Worm (Caenorhabditis elegans) whole organism, young adult: ENCODE measurements around the gene F40F12.9.

Experiments
- F23B12.7 ChIP-seq: sonication (generic microtip); optimal IDR thresholded peaks from 2 replicates; lab custom pipeline; 2017; ENCODE audit warnings: missing genetic modification characterization, mild to moderate bottlenecking, missing compliant biosample characterization, antibody characterized with exemption, moderate library complexity; ENCODE audit not compliant: insufficient read depth
- F39B2.1 ChIP-seq: fragments of 200-800 bp; sonication (Bioruptor generic); IDR thresholded peaks from 2 replicates; pipeline ENCODE4 v1.3.6; 2022; ENCODE audit warnings: missing genetic modification reagents, missing genetic modification characterization, missing compliant biosample characterization
- T26A5.8 ChIP-seq: sonication (generic microtip); optimal IDR thresholded peaks from 2 replicates; lab custom pipeline; 2016; ENCODE audit warnings: missing genetic modification characterization, missing compliant biosample characterization
- Y56A3A.18 ChIP-seq: fragments of 200-800 bp; sonication (Bioruptor generic); IDR thresholded peaks from 2 replicates; pipeline ENCODE4 v1.3.6; 2022; ENCODE audit warnings: missing genetic modification reagents, missing genetic modification characterization, missing compliant biosample characterization
- Y79H2A.3 ChIP-seq: fragments of 200-800 bp; sonication (Bioruptor generic); conservative IDR thresholded peaks from 2 replicates; pipeline ENCODE4 v1.3.6; 2022; ENCODE audit warnings: missing genetic modification reagents, missing genetic modification characterization, missing compliant biosample characterization
- aptf-2 ChIP-seq: fragments of 200-800 bp; sonication (Bioruptor generic); conservative IDR thresholded peaks from 2 replicates; pipeline ENCODE4 v1.3.6; 2022; ENCODE audit warnings: missing genetic modification reagents, missing genetic modification characterization, missing compliant biosample characterization
- attf-5 ChIP-seq: fragments of 200-800 bp; sonication (Bioruptor generic); optimal IDR thresholded peaks from 2 replicates; lab custom pipeline; 2018; ENCODE audit warnings: mild to moderate bottlenecking, missing genetic modification characterization, missing compliant biosample characterization
- bed-1 ChIP-seq: fragments of 200-800 bp; sonication (Bioruptor generic); IDR thresholded peaks from 2 replicates; pipeline ENCODE4 v1.3.6; 2022; ENCODE audit warnings: missing genetic modification reagents, missing genetic modification characterization, missing compliant biosample characterization
- cebp-1 ChIP-seq, 2 experiments: fragments of 200-800 bp in 1 of 2; sonication (Bioruptor generic) in 1 of 2; sonication (generic microtip) in 1 of 2; IDR thresholded peaks in 1 of 2; optimal IDR thresholded peaks in 1 of 2; 2 replicates each; pipeline versions ENCODE4 v1.3.6 to Lab custom; 2017 to 2022; ENCODE audit warnings: missing compliant biosample characterization in 2 of 2, missing genetic modification characterization in 2 of 2, mild to moderate bottlenecking in 1 of 2, missing genetic modification reagents in 1 of 2, moderate library complexity in 1 of 2
- ceh-100 ChIP-seq: fragments of 200-800 bp; sonication (Bioruptor generic); IDR thresholded peaks from 2 replicates; pipeline ENCODE4 v1.3.6; 2022; ENCODE audit warnings: missing genetic modification reagents, missing genetic modification characterization, missing compliant biosample characterization
- chd-7 ChIP-seq: sonication (generic microtip); optimal IDR thresholded peaks from 2 replicates; lab custom pipeline; 2016; ENCODE audit warnings: mild to moderate bottlenecking, missing genetic modification characterization, moderate library complexity, missing compliant biosample characterization
- egl-44 ChIP-seq: fragments of 200-800 bp; sonication (Bioruptor generic); IDR thresholded peaks from 2 replicates; pipeline ENCODE4 v1.3.6; 2022; ENCODE audit warnings: missing genetic modification reagents, missing genetic modification characterization, missing compliant biosample characterization
- ekl-4 ChIP-seq: fragments of 200-800 bp; sonication (Bioruptor generic); IDR thresholded peaks from 2 replicates; pipeline ENCODE4 v1.3.6; 2022; ENCODE audit warnings: missing genetic modification reagents, missing genetic modification characterization, missing compliant biosample characterization
- ets-4 ChIP-seq: fragments of 200-800 bp; sonication (Bioruptor generic); optimal IDR thresholded peaks from 2 replicates; lab custom pipeline; 2018; ENCODE audit warnings: mild to moderate bottlenecking, missing genetic modification characterization, missing compliant biosample characterization
- gei-17 ChIP-seq: fragments of 200-800 bp; sonication (Bioruptor generic); optimal IDR thresholded peaks from 2 replicates; lab custom pipeline; 2018; ENCODE audit warnings: mild to moderate bottlenecking, missing genetic modification characterization, missing compliant biosample characterization
- hmg-1.2 ChIP-seq: fragments of 200-800 bp; sonication (Bioruptor generic); IDR thresholded peaks from 2 replicates; pipeline ENCODE4 v1.3.6; 2022; ENCODE audit warnings: missing genetic modification reagents, missing genetic modification characterization, missing compliant biosample characterization
- lag-1 ChIP-seq: fragments of 200-800 bp; sonication (Bioruptor generic); IDR thresholded peaks from 2 replicates; pipeline ENCODE4 v1.3.6; 2022; ENCODE audit warnings: missing genetic modification reagents, missing genetic modification characterization, missing compliant biosample characterization
- lin-54 ChIP-seq: fragments of 200-800 bp; sonication (Bioruptor generic); optimal IDR thresholded peaks from 2 replicates; lab custom pipeline; 2018; ENCODE audit warnings: mild to moderate bottlenecking, missing genetic modification characterization, missing compliant biosample characterization
- lir-1 ChIP-seq: fragments of 200-800 bp; sonication (Bioruptor generic); conservative IDR thresholded peaks from 2 replicates; pipeline ENCODE4 v1.3.6; 2022; ENCODE audit warnings: missing genetic modification reagents, missing genetic modification characterization, missing compliant biosample characterization
- lsy-27 ChIP-seq: sonication (generic microtip); optimal IDR thresholded peaks from 2 replicates; lab custom pipeline; 2017; ENCODE audit warnings: missing genetic modification characterization, mild to moderate bottlenecking, missing compliant biosample characterization, antibody characterized with exemption, missing genotype, borderline replicate concordance; ENCODE audit not compliant: insufficient read depth
- mel-28 ChIP-seq: sonication (generic microtip); optimal IDR thresholded peaks from 2 replicates; lab custom pipeline; 2016; ENCODE audit warnings: borderline replicate concordance, mild to moderate bottlenecking, missing genetic modification characterization, missing compliant biosample characterization
- nhr-120 ChIP-seq: fragments of 200-800 bp; sonication (Bioruptor generic); IDR thresholded peaks from 2 replicates; pipeline ENCODE4 v1.3.6; 2022; ENCODE audit warnings: missing genetic modification characterization, missing compliant biosample characterization
- nhr-80 ChIP-seq: sonication (generic microtip); optimal IDR thresholded peaks from 2 replicates; lab custom pipeline; 2016; ENCODE audit warnings: missing genetic modification characterization, missing compliant biosample characterization
- pbrm-1 ChIP-seq: fragments of 200-800 bp; sonication (Bioruptor generic); IDR thresholded peaks from 2 replicates; pipeline ENCODE4 v1.3.6; 2022; ENCODE audit warnings: missing genetic modification reagents, missing genetic modification characterization, missing compliant biosample characterization
- rcor-1 ChIP-seq: fragments of 200-800 bp; sonication (Bioruptor generic); IDR thresholded peaks from 2 replicates; pipeline ENCODE4 v1.3.6; 2022; ENCODE audit warnings: missing genetic modification reagents, missing genetic modification characterization, missing compliant biosample characterization
- rpc-1 ChIP-seq, 2 experiments: fragments of 150-350 bp in 1 of 2; sonication (generic microtip) in 1 of 2; optimal IDR thresholded peaks; 2 replicates each; lab custom pipeline; 2014 to 2018; ENCODE audit warnings: missing biosample characterization in 1 of 2, missing genetic modification characterization in 1 of 2, missing genetic modification reagents in 1 of 2, missing genotype in 1 of 2
- sea-2 ChIP-seq: fragments of 200-800 bp; sonication (Bioruptor generic); IDR thresholded peaks from 2 replicates; pipeline ENCODE4 v1.3.6; 2022; ENCODE audit warnings: missing genetic modification characterization, missing compliant biosample characterization
- snpc-4 ChIP-seq, 5 experiments: fragments of 150-350 bp in 1 of 5; sonication (generic microtip) in 4 of 5; optimal IDR thresholded peaks; 2 replicates each; lab custom pipeline; 2014 to 2018; ENCODE audit warnings: missing genetic modification characterization in 5 of 5, missing biosample characterization in 3 of 5, antibody characterized with exemption in 2 of 5, mild to moderate bottlenecking in 2 of 5, missing compliant biosample characterization in 2 of 5, missing genotype in 2 of 5, moderate library complexity in 2 of 5, missing genetic modification reagents in 1 of 5
- unc-62 ChIP-seq: fragments of 150-350 bp; optimal IDR thresholded peaks from 2 replicates; lab custom pipeline; 2014; ENCODE audit warnings: missing biosample characterization, missing genetic modification reagents, missing genetic modification characterization
- ztf-18 ChIP-seq: sonication (generic microtip); optimal IDR thresholded peaks from 2 replicates; lab custom pipeline; 2016; ENCODE audit warnings: missing genotype, mild to moderate bottlenecking, missing genetic modification characterization, missing compliant biosample characterization
- ztf-22 ChIP-seq: fragments of 200-800 bp; sonication (Bioruptor generic); optimal IDR thresholded peaks from 2 replicates; lab custom pipeline; 2018; ENCODE audit warnings: mild to moderate bottlenecking, missing genetic modification characterization, moderate library complexity, missing compliant biosample characterization
- ztf-25 ChIP-seq: fragments of 200-800 bp; sonication (Bioruptor generic); IDR thresholded peaks from 2 replicates; pipeline ENCODE4 v1.3.6; 2022; ENCODE audit warnings: missing genetic modification reagents, missing genetic modification characterization, missing compliant biosample characterization
- ztf-28 ChIP-seq: fragments of 200-800 bp; sonication (Bioruptor generic); IDR thresholded peaks from 2 replicates; pipeline ENCODE4 v1.3.6; 2022; ENCODE audit warnings: missing genetic modification reagents, missing genetic modification characterization, missing compliant biosample characterization
- ztf-6 ChIP-seq: fragments of 200-800 bp; sonication (Bioruptor generic); IDR thresholded peaks from 2 replicates; pipeline ENCODE4 v1.3.6; 2022; ENCODE audit warnings: missing genetic modification reagents, missing genetic modification characterization, missing compliant biosample characterization

F40F12.9 gene

DNA sequence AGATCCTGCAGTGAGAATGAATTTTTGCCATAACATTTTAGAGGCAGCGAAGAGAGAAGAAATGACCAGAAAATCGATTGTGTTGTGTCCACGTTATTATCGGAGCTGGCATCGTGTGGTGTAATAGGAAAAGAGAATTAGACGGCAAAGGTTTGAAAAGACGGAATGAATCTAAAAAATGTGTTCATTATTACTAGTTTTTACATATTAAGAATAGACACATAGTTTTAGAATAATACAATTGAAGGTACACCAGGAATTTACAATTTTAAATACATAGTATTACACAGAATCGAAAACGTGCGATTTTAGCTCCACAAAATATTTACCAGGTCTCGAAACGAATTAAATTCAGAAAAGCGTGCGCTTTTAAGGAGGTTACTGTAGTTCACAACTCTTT, 39.1 kb downstream of the F40F12.9 start, which contains the start of gene K03H1.13:
Gene K03H1.13, minus strand, starts transcription at position 101 of the 400 bp plus-strand sequence.
- peak; percentile 24; the same call in 1 of the 2 replicates for TF ChIP-seq hmg-1.2 (GFP tag; lab: Robert Waterston, UW)
- TF ChIP-seq ztf-28, result no peak

DNA sequence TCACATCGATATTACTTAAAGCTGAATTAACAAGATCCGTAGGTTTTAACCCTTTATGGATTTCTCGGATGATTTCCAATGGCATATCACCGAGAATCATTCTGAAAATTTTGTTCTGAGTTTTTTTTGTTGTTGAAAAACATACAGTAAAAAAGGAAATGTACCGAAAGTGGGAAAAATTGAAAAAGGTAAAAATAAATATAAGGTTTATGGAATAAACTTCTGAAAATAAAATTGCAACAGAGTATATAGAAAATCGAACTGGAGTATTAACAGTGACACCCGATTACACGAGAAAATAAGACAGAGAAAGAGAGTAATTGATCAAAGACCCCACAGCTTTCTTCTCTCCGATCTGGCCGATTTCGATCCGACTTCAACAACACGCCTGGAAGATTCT, 40.7 kb downstream of the F40F12.9 start, which contains the start of gene K03H1.11:
Gene K03H1.11, minus strand, starts transcription at position 101 of the 400 bp plus-strand sequence.
- no peak for TF ChIP-seq ceh-100
- no peak for TF ChIP-seq ets-4 (GFP tag; lab: Kevin White, UChicago)
- TF ChIP-seq lag-1 (GFP tag; lab: Robert Waterston, UW), result no peak
- no peak for TF ChIP-seq lin-54 (GFP tag; lab: Kevin White, UChicago)
- TF ChIP-seq rpc-1 (optimal IDR thresholded peaks at IDR 0.05; lab: Kevin White, UChicago), result no peak
- no peak for TF ChIP-seq rpc-1 (tag; optimal IDR thresholded peaks at IDR 0.05; lab: Kevin White, UChicago)
- TF ChIP-seq ztf-6 (GFP tag; lab: Robert Waterston, UW), result no peak
- TF ChIP-seq gei-17 (GFP tag; lab: Kevin White, UChicago), result no peak
- no peak for TF ChIP-seq bed-1 (GFP tag; lab: Robert Waterston, UW)
- no peak for TF ChIP-seq mel-28
- TF ChIP-seq Y56A3A.18 (GFP tag; lab: Robert Waterston, UW), result no peak
- no peak for TF ChIP-seq ztf-18 (tag; lab: Kevin White, UChicago)
- TF ChIP-seq chd-7 (tag; lab: Kevin White, UChicago), result no peak
- TF ChIP-seq T26A5.8 (tag; lab: Kevin White, UChicago), result no peak
- TF ChIP-seq egl-44 (GFP tag; lab: Robert Waterston, UW), result no peak
- TF ChIP-seq ztf-25 (GFP tag; lab: Robert Waterston, UW), result no peak
- no peak for TF ChIP-seq rcor-1 (GFP tag; lab: Robert Waterston, UW)
- no peak for TF ChIP-seq nhr-120 (GFP tag; lab: Robert Waterston, UW)
- no peak for TF ChIP-seq F39B2.1 (GFP tag; lab: Robert Waterston, UW)
- no peak for TF ChIP-seq F23B12.7 (tag; lab: Kevin White, UChicago)
- TF ChIP-seq sea-2 (GFP tag; lab: Robert Waterston, UW), result no peak

DNA sequence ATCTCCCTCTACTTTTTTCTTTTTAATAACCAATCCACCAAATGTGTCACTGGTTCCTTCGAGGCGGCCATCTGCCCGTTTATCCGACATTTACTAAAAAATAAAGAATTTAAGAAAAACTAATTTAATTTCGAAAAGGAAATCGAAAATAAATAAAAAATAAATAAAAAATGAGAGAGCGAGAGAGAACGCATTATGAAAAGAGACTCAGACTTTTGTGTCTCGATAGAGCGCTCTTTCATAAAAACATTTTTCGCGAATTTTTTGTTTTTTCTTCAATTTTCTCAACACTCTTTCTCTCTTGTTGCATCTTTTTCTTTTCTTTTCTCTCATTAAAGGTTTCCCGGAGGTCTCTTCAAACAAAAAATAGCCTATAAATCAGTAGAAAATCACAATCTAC, 45.0 kb downstream of the F40F12.9 start, which contains the start of gene mog-1:
Gene mog-1, minus strand, starts transcription at position 93 of the 400 bp plus-strand sequence.
- TF ChIP-seq nhr-120 (GFP tag; lab: Robert Waterston, UW) (no peak), pbrm-1 (no peak), lsy-27 (no peak), ekl-4 (no peak), hmg-1.2 (GFP tag; lab: Robert Waterston, UW) (peak; percentile 63; the same call in 1 of the 2 replicates), lir-1 (GFP tag; lab: Robert Waterston, UW) (no peak), Y79H2A.3 (no peak), ztf-22 (GFP tag; lab: Kevin White, UChicago) (no peak)

DNA sequence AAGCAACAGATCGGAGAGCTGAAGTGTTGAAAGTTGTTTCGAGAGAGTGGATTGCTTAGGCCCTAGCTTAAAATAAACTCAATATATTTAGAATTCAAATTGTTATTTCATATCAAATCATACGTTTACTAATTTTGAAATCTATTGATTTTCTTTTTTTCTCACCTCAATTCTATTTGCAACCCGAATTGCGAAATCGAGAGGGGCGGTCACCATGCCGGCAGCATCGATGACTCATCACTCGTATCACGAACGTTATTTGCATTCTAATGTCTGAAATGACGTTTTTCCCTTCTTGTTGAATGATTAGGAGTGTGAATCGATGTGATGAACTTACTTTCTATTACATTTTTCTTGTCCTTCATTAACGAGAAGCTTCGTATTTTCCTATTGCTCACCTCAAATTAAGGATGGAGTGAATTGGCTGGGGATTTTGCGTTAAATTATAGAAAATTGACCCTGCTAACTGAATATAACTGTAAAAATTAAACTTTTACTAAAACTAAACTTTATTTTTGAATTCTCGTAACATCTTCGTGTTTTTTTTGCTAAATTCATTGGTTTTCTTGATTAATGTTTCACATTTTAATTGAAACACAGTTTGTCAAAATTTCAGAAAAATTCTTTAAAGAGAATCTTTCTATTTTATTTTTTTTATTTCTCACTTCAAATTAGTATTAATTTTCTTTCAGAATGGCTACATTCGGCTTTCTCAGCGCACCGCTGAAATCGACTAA, 45.7 kb downstream of the F40F12.9 start, which contains the start of gene alx-1:
Gene alx-1, plus strand, starts transcription at position 687 of the 737 bp plus-strand sequence.
- TF ChIP-seq nhr-80 (tag; lab: Kevin White, UChicago) (peak; percentile 54), pbrm-1 (no peak), aptf-2 (no peak), attf-5 (GFP tag; lab: Kevin White, UChicago) (peak; percentile 84), snpc-4 (GFP tag; optimal IDR thresholded peaks at IDR 0.05; lab: Kevin White, UChicago) (no peak), snpc-4 (tag; optimal IDR thresholded peaks at IDR 0.05; lab: Kevin White, UChicago) (peak in 1 of 4 experiments; percentile 9), cebp-1 (GFP tag; IDR thresholded peaks at IDR 0.05; lab: Robert Waterston, UW) (peak; percentile 97), cebp-1 (tag; optimal IDR thresholded peaks at IDR 0.05; lab: Kevin White, UChicago) (peak; percentile 99), unc-62 (peak; percentile 6)
